Worm (Caenorhabditis elegans) whole organism, young adult: ENCODE results near the gene sre-35.

Experiments used
- B0261.1 ChIP-seq: sonication (generic microtip); optimal IDR thresholded peaks from 2 replicates; lab custom pipeline; 2016; ENCODE audit warnings: mild to moderate bottlenecking, missing genetic modification characterization, moderate library complexity, missing compliant biosample characterization
- C06A6.2 ChIP-seq: fragments of 200-800 bp; sonication (Bioruptor generic); conservative IDR thresholded peaks from 2 replicates; pipeline ENCODE4 v1.3.6; 2022; ENCODE audit warnings: missing genetic modification characterization, missing compliant biosample characterization
- C17E4.6 ChIP-seq: fragments of 200-800 bp; sonication (Bioruptor generic); IDR thresholded peaks from 2 replicates; pipeline ENCODE4 v1.3.6; 2022; ENCODE audit warnings: missing genetic modification reagents, missing genetic modification characterization, missing compliant biosample characterization
- D2030.7 ChIP-seq: fragments of 200-800 bp; sonication (Bioruptor generic); IDR thresholded peaks from 2 replicates; pipeline ENCODE4 v1.3.6; 2022; ENCODE audit warnings: missing genetic modification reagents, missing genetic modification characterization, missing compliant biosample characterization
- F10E7.11 ChIP-seq: sonication (generic microtip); optimal IDR thresholded peaks from 2 replicates; lab custom pipeline; 2017; ENCODE audit warnings: mild to moderate bottlenecking, missing genetic modification characterization, moderate library complexity, missing compliant biosample characterization
- F23B12.7 ChIP-seq: sonication (generic microtip); optimal IDR thresholded peaks from 2 replicates; lab custom pipeline; 2017; ENCODE audit warnings: missing genetic modification characterization, mild to moderate bottlenecking, missing compliant biosample characterization, antibody characterized with exemption, moderate library complexity; ENCODE audit not compliant: insufficient read depth
- F39B2.1 ChIP-seq: fragments of 200-800 bp; sonication (Bioruptor generic); IDR thresholded peaks from 2 replicates; pipeline ENCODE4 v1.3.6; 2022; ENCODE audit warnings: missing genetic modification reagents, missing genetic modification characterization, missing compliant biosample characterization
- F57A8.1 ChIP-seq: fragments of 200-800 bp; sonication (Bioruptor generic); optimal IDR thresholded peaks from 2 replicates; lab custom pipeline; 2018; ENCODE audit warnings: mild to moderate bottlenecking, missing genetic modification characterization, moderate library complexity, missing compliant biosample characterization
- F57C9.4 ChIP-seq: sonication (generic microtip); optimal IDR thresholded peaks from 2 replicates; lab custom pipeline; 2017; ENCODE audit warnings: mild to moderate bottlenecking, missing genetic modification characterization, missing compliant biosample characterization
- T07F8.4 ChIP-seq: sonication (generic microtip); optimal IDR thresholded peaks from 2 replicates; lab custom pipeline; 2016; ENCODE audit warnings: mild to moderate bottlenecking, missing genetic modification characterization, moderate library complexity, missing compliant biosample characterization
- Y67H2A.10 ChIP-seq: fragments of 200-800 bp; sonication (Bioruptor generic); conservative IDR thresholded peaks from 2 replicates; pipeline ENCODE4 v1.3.6; 2022; ENCODE audit warnings: missing genetic modification reagents, missing genetic modification characterization, missing compliant biosample characterization
- akir-1 ChIP-seq: fragments of 200-800 bp; sonication (Bioruptor generic); optimal IDR thresholded peaks from 2 replicates; lab custom pipeline; 2018; ENCODE audit warnings: mild to moderate bottlenecking, missing genetic modification characterization, moderate library complexity, missing compliant biosample characterization
- aptf-2 ChIP-seq: fragments of 200-800 bp; sonication (Bioruptor generic); conservative IDR thresholded peaks from 2 replicates; pipeline ENCODE4 v1.3.6; 2022; ENCODE audit warnings: missing genetic modification reagents, missing genetic modification characterization, missing compliant biosample characterization
- attf-3 ChIP-seq: fragments of 200-800 bp; sonication (Bioruptor generic); conservative IDR thresholded peaks from 2 replicates; pipeline ENCODE4 v1.3.6; 2022; ENCODE audit warnings: missing genetic modification reagents, missing genetic modification characterization, missing compliant biosample characterization
- ceh-40 ChIP-seq: fragments of 200-800 bp; sonication (Bioruptor generic); IDR thresholded peaks from 2 replicates; pipeline ENCODE4 v1.3.6; 2022; ENCODE audit warnings: missing genetic modification characterization, missing compliant biosample characterization
- ceh-58 ChIP-seq: fragments of 200-800 bp; sonication (Bioruptor generic); IDR thresholded peaks from 2 replicates; pipeline ENCODE4 v1.3.6; 2022; ENCODE audit warnings: missing genetic modification characterization, missing compliant biosample characterization
- die-1 ChIP-seq: sonication (generic microtip); optimal IDR thresholded peaks from 2 replicates; lab custom pipeline; 2016; ENCODE audit warnings: missing genotype, mild to moderate bottlenecking, missing genetic modification characterization, missing compliant biosample characterization
- egl-18 ChIP-seq: fragments of 200-800 bp; sonication (Bioruptor generic); IDR thresholded peaks from 2 replicates; pipeline ENCODE4 v1.3.6; 2022; ENCODE audit warnings: missing genetic modification reagents, missing genetic modification characterization, missing compliant biosample characterization
- gei-17 ChIP-seq: fragments of 200-800 bp; sonication (Bioruptor generic); optimal IDR thresholded peaks from 2 replicates; lab custom pipeline; 2018; ENCODE audit warnings: mild to moderate bottlenecking, missing genetic modification characterization, missing compliant biosample characterization
- hmg-1.2 ChIP-seq: fragments of 200-800 bp; sonication (Bioruptor generic); IDR thresholded peaks from 2 replicates; pipeline ENCODE4 v1.3.6; 2022; ENCODE audit warnings: missing genetic modification reagents, missing genetic modification characterization, missing compliant biosample characterization
- lag-1 ChIP-seq: fragments of 200-800 bp; sonication (Bioruptor generic); IDR thresholded peaks from 2 replicates; pipeline ENCODE4 v1.3.6; 2022; ENCODE audit warnings: missing genetic modification reagents, missing genetic modification characterization, missing compliant biosample characterization
- lin-26 ChIP-seq: fragments of 200-800 bp; sonication (Bioruptor generic); IDR thresholded peaks from 2 replicates; pipeline ENCODE4 v1.3.6; 2022; ENCODE audit warnings: missing genetic modification reagents, missing genetic modification characterization, missing compliant biosample characterization
- lin-35 ChIP-seq, 3 experiments: fragments of 150-350 bp in 2 of 3; sonication (generic microtip) in 1 of 3; optimal IDR thresholded peaks; 2 replicates each; lab custom pipeline; 2014 to 2018; ENCODE audit warnings: missing biosample characterization in 3 of 3, missing genetic modification characterization in 3 of 3, missing genetic modification reagents in 3 of 3
- lin-40 ChIP-seq: sonication (generic microtip); optimal IDR thresholded peaks from 2 replicates; lab custom pipeline; 2016; ENCODE audit warnings: missing genetic modification characterization, mild to moderate bottlenecking, missing compliant biosample characterization, missing genotype, missing genetic modification reagents
- lin-54 ChIP-seq: fragments of 200-800 bp; sonication (Bioruptor generic); optimal IDR thresholded peaks from 2 replicates; lab custom pipeline; 2018; ENCODE audit warnings: mild to moderate bottlenecking, missing genetic modification characterization, missing compliant biosample characterization
- madf-10 ChIP-seq: sonication (generic microtip); optimal IDR thresholded peaks from 2 replicates; lab custom pipeline; 2016; ENCODE audit warnings: mild to moderate bottlenecking, missing genetic modification characterization, missing compliant biosample characterization
- madf-6 ChIP-seq: fragments of 200-800 bp; sonication (Bioruptor generic); IDR thresholded peaks from 2 replicates; pipeline ENCODE4 v1.3.6; 2022; ENCODE audit warnings: missing genetic modification reagents, missing genetic modification characterization, missing compliant biosample characterization
- madf-8 ChIP-seq: fragments of 200-800 bp; sonication (Bioruptor generic); conservative IDR thresholded peaks from 2 replicates; pipeline ENCODE4 v1.3.6; 2022; ENCODE audit warnings: missing genetic modification reagents, missing genetic modification characterization, missing compliant biosample characterization
- mes-4 ChIP-seq: sonication (generic microtip); optimal IDR thresholded peaks from 2 replicates; lab custom pipeline; 2016; ENCODE audit warnings: missing genotype, missing genetic modification characterization, missing compliant biosample characterization
- mxl-1 ChIP-seq: sonication (generic microtip); optimal IDR thresholded peaks from 2 replicates; lab custom pipeline; 2016; ENCODE audit warnings: missing genetic modification characterization, missing compliant biosample characterization
- nfya-1 ChIP-seq: sonication (generic microtip); optimal IDR thresholded peaks from 2 replicates; lab custom pipeline; 2017; ENCODE audit warnings: antibody characterized with exemption, missing compliant biosample characterization, missing genetic modification characterization, borderline replicate concordance; ENCODE audit not compliant: insufficient read depth
- nfyb-1 ChIP-seq: fragments of 200-800 bp; sonication (Bioruptor generic); IDR thresholded peaks from 2 replicates; pipeline ENCODE4 v1.3.6; 2022; ENCODE audit warnings: missing genetic modification reagents, missing genetic modification characterization, missing compliant biosample characterization
- nhr-120 ChIP-seq: fragments of 200-800 bp; sonication (Bioruptor generic); IDR thresholded peaks from 2 replicates; pipeline ENCODE4 v1.3.6; 2022; ENCODE audit warnings: missing genetic modification characterization, missing compliant biosample characterization
- pbrm-1 ChIP-seq: fragments of 200-800 bp; sonication (Bioruptor generic); IDR thresholded peaks from 2 replicates; pipeline ENCODE4 v1.3.6; 2022; ENCODE audit warnings: missing genetic modification reagents, missing genetic modification characterization, missing compliant biosample characterization
- pha-4 ChIP-seq: fragments of 150-350 bp; sonication (generic microtip); optimal IDR thresholded peaks from 2 replicates; lab custom pipeline; 2014; ENCODE audit warnings: missing biosample characterization, missing genetic modification reagents, missing genetic modification characterization
- repo-1 ChIP-seq: sonication (generic microtip); optimal IDR thresholded peaks from 2 replicates; lab custom pipeline; 2017; ENCODE audit warnings: mild to moderate bottlenecking, missing genetic modification characterization, missing compliant biosample characterization
- sdz-38 ChIP-seq: sonication (generic microtip); optimal IDR thresholded peaks from 2 replicates; lab custom pipeline; 2016; ENCODE audit warnings: missing genotype, missing genetic modification characterization, missing compliant biosample characterization
- snpc-3.4 ChIP-seq: sonication (generic microtip); optimal IDR thresholded peaks from 2 replicates; lab custom pipeline; 2017; ENCODE audit warnings: missing genetic modification characterization, mild to moderate bottlenecking, missing compliant biosample characterization, antibody characterized with exemption, moderate library complexity, missing genotype, missing genetic modification reagents
- somi-1 ChIP-seq: fragments of 200-800 bp; sonication (Bioruptor generic); optimal IDR thresholded peaks from 2 replicates; lab custom pipeline; 2018; ENCODE audit warnings: mild to moderate bottlenecking, missing genetic modification characterization, missing compliant biosample characterization
- sptf-2 ChIP-seq: fragments of 200-800 bp; sonication (Bioruptor generic); optimal IDR thresholded peaks from 2 replicates; lab custom pipeline; 2018; ENCODE audit warnings: mild to moderate bottlenecking, missing genetic modification characterization, missing compliant biosample characterization
- tbp1 ChIP-seq: fragments of 200-800 bp; sonication (Bioruptor generic); optimal IDR thresholded peaks from 2 replicates; lab custom pipeline; 2018; ENCODE audit warnings: mild to moderate bottlenecking, missing genetic modification characterization, missing compliant biosample characterization
- tbx-9 ChIP-seq: sonication (generic microtip); optimal IDR thresholded peaks from 2 replicates; lab custom pipeline; 2016; ENCODE audit warnings: borderline replicate concordance, missing genetic modification characterization, inconsistent platforms, missing compliant biosample characterization
- zfh-2 ChIP-seq: fragments of 200-800 bp; sonication (Bioruptor generic); conservative IDR thresholded peaks from 2 replicates; pipeline ENCODE4 v1.3.6; 2022; ENCODE audit warnings: missing genetic modification reagents, missing genetic modification characterization, missing compliant biosample characterization
- ztf-26 ChIP-seq: sonication (generic microtip); optimal IDR thresholded peaks from 2 replicates; lab custom pipeline; 2017; ENCODE audit warnings: missing genetic modification characterization, missing compliant biosample characterization

Gene sre-35

DNA sequence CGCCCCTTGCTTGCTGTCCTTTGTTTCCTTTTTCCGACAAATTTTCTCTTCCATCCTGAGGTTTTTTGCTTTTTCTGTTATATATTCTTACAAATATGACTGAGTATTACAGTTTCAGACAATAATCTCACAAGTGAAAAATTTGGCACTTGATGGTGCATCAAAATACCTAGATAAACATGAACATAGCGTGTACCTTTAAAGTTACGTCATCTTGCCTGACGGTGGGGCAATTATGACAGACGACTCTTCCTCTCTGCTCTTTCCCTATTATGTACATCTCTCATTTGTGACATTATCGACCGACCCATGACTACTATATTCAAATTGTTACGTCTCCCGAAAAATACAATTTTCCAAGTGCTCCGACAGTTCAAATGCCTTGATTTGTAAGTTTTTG lies 30.0 kb upstream of the sre-35 start, which contains the start of gene fbxb-102:
Gene fbxb-102 (plus strand): TSS at position 301 of the 400 bp plus-strand sequence.
- no peak for TF ChIP-seq C06A6.2 (GFP tag; lab: Robert Waterston, UW)
- no peak for TF ChIP-seq zfh-2
- TF ChIP-seq die-1 (tag; lab: Kevin White, UChicago) = no peak
- TF ChIP-seq lin-26 (GFP tag; lab: Robert Waterston, UW) = no peak
- no peak for TF ChIP-seq sptf-2 (GFP tag; lab: Kevin White, UChicago)
- TF ChIP-seq pha-4 (tag; lab: Kevin White, UChicago) = no peak
- no peak for TF ChIP-seq nfya-1 (tag; lab: Kevin White, UChicago)
- TF ChIP-seq madf-10 (tag; lab: Kevin White, UChicago) = no peak
- no peak for TF ChIP-seq lag-1 (GFP tag; lab: Robert Waterston, UW)
- TF ChIP-seq F57C9.4 (tag; lab: Kevin White, UChicago) = no peak
- no peak for TF ChIP-seq F57A8.1 (GFP tag; lab: Kevin White, UChicago)
- TF ChIP-seq lin-54 (GFP tag; lab: Kevin White, UChicago) = no peak
- no peak for TF ChIP-seq T07F8.4 (tag; lab: Kevin White, UChicago)
- no peak for TF ChIP-seq ztf-26 (tag; lab: Kevin White, UChicago)
- TF ChIP-seq B0261.1 (tag; lab: Kevin White, UChicago) = no peak
- no peak for TF ChIP-seq repo-1 (tag; lab: Kevin White, UChicago)
- no peak for TF ChIP-seq D2030.7 (GFP tag; lab: Robert Waterston, UW)
- TF ChIP-seq sdz-38 = no peak
- no peak for TF ChIP-seq nhr-120 (GFP tag; lab: Robert Waterston, UW)
- no peak for TF ChIP-seq akir-1

DNA sequence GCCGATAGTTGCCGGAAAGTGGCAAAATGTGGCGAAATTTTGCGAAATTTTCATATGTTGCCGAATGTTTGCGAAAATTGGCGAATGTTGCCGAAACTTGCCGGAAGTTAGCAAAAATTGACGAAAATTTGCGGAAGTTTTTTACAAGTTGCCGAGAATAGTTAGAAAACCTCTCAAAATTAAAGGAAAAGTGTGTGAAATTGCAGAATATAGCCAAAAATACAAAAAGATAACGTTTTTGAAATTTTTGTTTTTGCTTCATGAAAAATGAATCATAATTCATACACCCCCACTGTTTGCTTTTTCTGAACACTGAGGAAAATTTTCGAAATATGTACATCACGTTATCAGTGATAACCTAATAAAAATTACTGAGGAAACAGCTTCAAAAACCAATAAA lies 29.0 kb upstream of the sre-35 start:
- no peak for TF ChIP-seq madf-8 (GFP tag; lab: Robert Waterston, UW)
- no peak for TF ChIP-seq egl-18 (GFP tag; lab: Robert Waterston, UW)
- no peak for TF ChIP-seq snpc-3.4 (tag; lab: Kevin White, UChicago)
- no peak for TF ChIP-seq lin-40
- no peak for TF ChIP-seq F23B12.7 (tag; lab: Kevin White, UChicago)
- TF ChIP-seq mxl-1 (tag; lab: Kevin White, UChicago) = no peak
- no peak for TF ChIP-seq lin-35 (GFP tag; optimal IDR thresholded peaks at IDR 0.05; lab: Kevin White, UChicago)
- TF ChIP-seq ceh-40 (GFP tag; lab: Robert Waterston, UW) = no peak
- no peak for TF ChIP-seq madf-6
- TF ChIP-seq pbrm-1 (GFP tag; lab: Robert Waterston, UW) = no peak
- TF ChIP-seq ceh-58 (GFP tag; lab: Robert Waterston, UW) = no peak
- TF ChIP-seq F10E7.11 (tag; lab: Kevin White, UChicago) = no peak
- no peak for TF ChIP-seq hmg-1.2 (GFP tag; lab: Robert Waterston, UW)
- no peak for TF ChIP-seq mes-4 (tag; lab: Kevin White, UChicago)
- TF ChIP-seq nfyb-1 = no peak
- TF ChIP-seq somi-1 (GFP tag; lab: Kevin White, UChicago) = no peak
- TF ChIP-seq nfya-1 (tag; lab: Kevin White, UChicago) = no peak
- TF ChIP-seq F39B2.1 (GFP tag; lab: Robert Waterston, UW) = no peak

DNA sequence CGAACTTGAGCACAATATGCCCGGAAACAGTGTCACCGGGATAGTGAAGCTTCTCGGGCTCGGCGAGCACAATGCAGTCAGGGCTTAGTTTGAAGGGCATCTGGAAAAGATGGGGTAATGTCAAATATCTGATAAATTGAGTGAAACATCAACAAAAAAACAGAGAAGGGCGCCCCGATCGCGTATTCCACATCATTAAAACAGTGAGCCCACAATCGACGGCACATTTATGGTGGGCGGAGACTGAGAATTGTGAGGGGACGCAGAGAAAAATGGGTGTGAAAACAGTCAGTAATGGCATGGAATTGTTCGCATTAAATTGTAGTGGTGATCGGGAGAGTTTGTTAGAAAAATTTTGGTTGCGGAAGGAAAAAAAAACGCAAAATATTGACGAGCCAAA lies 28.2 kb upstream of the sre-35 start, which contains the start of gene arrd-9:
Gene arrd-9 (minus strand): TSS at position 101 of the 400 bp plus-strand sequence.
- TF ChIP-seq nfya-1 (tag; lab: Kevin White, UChicago) (no peak), gei-17 (GFP tag; lab: Kevin White, UChicago) (no peak), tbx-9 (no peak), C17E4.6 (GFP tag; lab: Robert Waterston, UW) (no peak), F23B12.7 (tag; lab: Kevin White, UChicago) (no peak), tbp1 (no peak), attf-3 (GFP tag; lab: Robert Waterston, UW) (no peak), aptf-2 (GFP tag; lab: Robert Waterston, UW) (no peak), Y67H2A.10 (GFP tag; lab: Robert Waterston, UW) (no peak)
